Fruit fly (Drosophila melanogaster) whole organism, prepupa: Measurements from ENCODE around the gene sog.

Experiments used
- Blimp-1 ChIP-seq: fragments of 200-800 bp; sonication (Bioruptor generic); optimal IDR thresholded peaks from 3 replicates; lab custom pipeline; 2017; ENCODE audit warnings: missing biosample characterization, missing genetic modification characterization, mild to moderate bottlenecking, moderate library complexity, missing genetic modification reagents
- CG10631 ChIP-seq: fragments of 200-800 bp; sonication (Bioruptor generic); optimal IDR thresholded peaks from 2 replicates; lab custom pipeline; 2016; ENCODE audit warnings: missing biosample characterization, missing genetic modification characterization
- CG10669 ChIP-seq: fragments of 200-800 bp; sonication (Bioruptor generic); optimal IDR thresholded peaks from 3 replicates; lab custom pipeline; 2018; ENCODE audit warnings: missing biosample characterization, mild to moderate bottlenecking, missing genetic modification characterization, moderate library complexity
- CG11294 ChIP-seq: fragments of 200-800 bp; sonication (Bioruptor generic); IDR thresholded peaks from 2 replicates; pipeline ENCODE4 v1.3.6; 2022; ENCODE audit warnings: missing biosample characterization, missing genetic modification characterization
- CG11762 ChIP-seq: fragments of 200-800 bp; sonication (Bioruptor generic); optimal IDR thresholded peaks from 3 replicates; lab custom pipeline; 2016; ENCODE audit warnings: missing biosample characterization, missing genetic modification characterization; ENCODE audit not compliant: insufficient read depth
- CG15336 ChIP-seq: fragments of 200-800 bp; sonication (Bioruptor generic); IDR thresholded peaks from 2 replicates; pipeline ENCODE4 v1.3.6; 2022; ENCODE audit warnings: missing biosample characterization, missing genetic modification characterization
- CG1621 ChIP-seq: fragments of 200-800 bp; sonication (Bioruptor generic); optimal IDR thresholded peaks from 3 replicates; lab custom pipeline; 2018; ENCODE audit warnings: missing biosample characterization, mild to moderate bottlenecking, missing genetic modification characterization
- CG16779 ChIP-seq: fragments of 200-800 bp; sonication (Bioruptor generic); optimal IDR thresholded peaks from 3 replicates; lab custom pipeline; 2017; ENCODE audit warnings: missing biosample characterization, mild to moderate bottlenecking, missing genetic modification characterization
- CG3032 ChIP-seq: fragments of 200-800 bp; optimal IDR thresholded peaks from 2 replicates; lab custom pipeline; 2019; ENCODE audit warnings: missing biosample characterization, mild to moderate bottlenecking, missing genetic modification characterization, moderate library complexity
- CG31627 ChIP-seq: fragments of 200-800 bp; sonication (Bioruptor generic); optimal IDR thresholded peaks from 3 replicates; lab custom pipeline; 2016; ENCODE audit warnings: missing biosample characterization, missing genetic modification characterization
- CG34406 ChIP-seq: fragments of 200-800 bp; sonication (Bioruptor generic); optimal IDR thresholded peaks from 3 replicates; lab custom pipeline; 2016; ENCODE audit warnings: missing biosample characterization, missing genetic modification characterization
- CG3919 ChIP-seq: fragments of 200-800 bp; sonication (Bioruptor generic); optimal IDR thresholded peaks from 3 replicates; lab custom pipeline; 2016; ENCODE audit warnings: missing biosample characterization, missing genetic modification characterization
- CG4318 ChIP-seq: fragments of 200-800 bp; sonication (Bioruptor generic); optimal IDR thresholded peaks from 3 replicates; lab custom pipeline; 2017; ENCODE audit warnings: missing biosample characterization, mild to moderate bottlenecking, missing genetic modification characterization
- CG6163 ChIP-seq: fragments of 200-800 bp; sonication (Bioruptor generic); IDR thresholded peaks from 3 replicates; pipeline ENCODE4 v1.3.6; 2022; ENCODE audit warnings: missing biosample characterization, missing genetic modification characterization
- CG6276 ChIP-seq: fragments of 200-800 bp; sonication (Bioruptor generic); optimal IDR thresholded peaks from 2 replicates; lab custom pipeline; 2017; ENCODE audit warnings: missing biosample characterization, mild to moderate bottlenecking, missing genetic modification characterization
- CG6792 ChIP-seq: fragments of 200-800 bp; sonication (Bioruptor generic); optimal IDR thresholded peaks from 3 replicates; lab custom pipeline; 2016; ENCODE audit warnings: missing biosample characterization, missing genetic modification characterization
- CG6808 ChIP-seq: fragments of 200-800 bp; sonication (Bioruptor generic); optimal IDR thresholded peaks from 3 replicates; lab custom pipeline; 2017; ENCODE audit warnings: missing biosample characterization, missing genetic modification characterization, mild to moderate bottlenecking, moderate library complexity, missing genetic modification reagents
- CG6854 ChIP-seq: fragments of 200-800 bp; sonication (Bioruptor generic); optimal IDR thresholded peaks from 2 replicates; lab custom pipeline; 2017; ENCODE audit warnings: missing biosample characterization, mild to moderate bottlenecking, missing genetic modification characterization
- CG7368 ChIP-seq: fragments of 200-800 bp; sonication (Bioruptor generic); optimal IDR thresholded peaks from 3 replicates; lab custom pipeline; 2016; ENCODE audit warnings: missing biosample characterization, missing genetic modification characterization
- CG8119 ChIP-seq: fragments of 200-800 bp; sonication (Bioruptor generic); IDR thresholded peaks from 3 replicates; pipeline ENCODE4 v1.3.6; 2022; ENCODE audit warnings: missing biosample characterization, missing genetic modification characterization
- CG8319 ChIP-seq: fragments of 200-800 bp; sonication (Bioruptor generic); optimal IDR thresholded peaks from 3 replicates; lab custom pipeline; 2016; ENCODE audit warnings: missing biosample characterization, missing genetic modification characterization
- CG8632 ChIP-seq: fragments of 200-800 bp; sonication (Bioruptor generic); optimal IDR thresholded peaks from 3 replicates; lab custom pipeline; 2016; ENCODE audit warnings: missing biosample characterization, missing genetic modification characterization
- CG9139 ChIP-seq: fragments of 200-800 bp; sonication (Bioruptor generic); optimal IDR thresholded peaks from 3 replicates; lab custom pipeline; 2017; ENCODE audit warnings: missing biosample characterization, mild to moderate bottlenecking, missing genetic modification characterization
- Eip75B ChIP-seq: fragments of 200-800 bp; sonication (Bioruptor generic); optimal IDR thresholded peaks from 3 replicates; lab custom pipeline; 2016; ENCODE audit warnings: missing biosample characterization, missing genetic modification characterization
- Eip78C ChIP-seq: fragments of 200-800 bp; sonication (Bioruptor generic); peaks from one replicate; lab custom pipeline; 2016; ENCODE audit warnings: missing biosample characterization, missing genetic modification characterization
- Eip93F ChIP-seq: fragments of 200-800 bp; sonication (Bioruptor generic); optimal IDR thresholded peaks from 2 replicates; lab custom pipeline; 2016; ENCODE audit warnings: missing biosample characterization, mild to moderate bottlenecking, missing genetic modification characterization
- Ets21C ChIP-seq: fragments of 200-800 bp; sonication (Bioruptor generic); optimal IDR thresholded peaks from 3 replicates; lab custom pipeline; 2016; ENCODE audit warnings: missing biosample characterization, missing genetic modification characterization
- Gug ChIP-seq: fragments of 200-800 bp; sonication (Bioruptor generic); IDR thresholded peaks from 2 replicates; pipeline ENCODE4 v1.3.6; 2022; ENCODE audit warnings: missing biosample characterization, missing genetic modification characterization
- Hr39 ChIP-seq: fragments of 200-800 bp; sonication (Bioruptor generic); optimal IDR thresholded peaks from 2 replicates; lab custom pipeline; 2016; ENCODE audit warnings: missing biosample characterization, missing genetic modification characterization
- Lpt ChIP-seq: fragments of 200-800 bp; sonication (Bioruptor generic); optimal IDR thresholded peaks from 3 replicates; lab custom pipeline; 2016; ENCODE audit warnings: missing biosample characterization, missing genetic modification characterization
- Met ChIP-seq: fragments of 200-800 bp; sonication (Bioruptor generic); optimal IDR thresholded peaks from 3 replicates; lab custom pipeline; 2016; ENCODE audit warnings: missing biosample characterization, missing genetic modification characterization
- OdsH ChIP-seq: fragments of 200-800 bp; sonication (Bioruptor generic); optimal IDR thresholded peaks from 3 replicates; lab custom pipeline; 2016; ENCODE audit warnings: missing biosample characterization, missing genetic modification characterization
- Sox102F ChIP-seq: fragments of 200-800 bp; sonication (Bioruptor generic); optimal IDR thresholded peaks from 2 replicates; lab custom pipeline; 2016; ENCODE audit warnings: missing biosample characterization, mild to moderate bottlenecking, missing genetic modification characterization
- Sox14 ChIP-seq: fragments of 200-800 bp; sonication (Bioruptor generic); optimal IDR thresholded peaks from 3 replicates; lab custom pipeline; 2016; ENCODE audit warnings: missing biosample characterization, missing genetic modification characterization
- Sox15 ChIP-seq: fragments of 200-800 bp; sonication (Bioruptor generic); optimal IDR thresholded peaks from 3 replicates; lab custom pipeline; 2016; ENCODE audit warnings: missing biosample characterization, missing genetic modification characterization
- achi ChIP-seq: fragments of 200-800 bp; sonication (Bioruptor generic); optimal IDR thresholded peaks from 3 replicates; lab custom pipeline; 2016; ENCODE audit warnings: missing biosample characterization, missing genetic modification characterization
- acj6 ChIP-seq: fragments of 200-800 bp; sonication (Bioruptor generic); optimal IDR thresholded peaks from 3 replicates; lab custom pipeline; 2016; ENCODE audit warnings: missing biosample characterization, missing genetic modification characterization
- dac ChIP-seq: fragments of 200-800 bp; sonication (Bioruptor generic); optimal IDR thresholded peaks from 2 replicates; lab custom pipeline; 2017; ENCODE audit warnings: missing biosample characterization, mild to moderate bottlenecking, missing genetic modification characterization
- dsx ChIP-seq: fragments of 200-800 bp; optimal IDR thresholded peaks from 3 replicates; lab custom pipeline; 2019; ENCODE audit warnings: missing biosample characterization, mild to moderate bottlenecking, missing genetic modification characterization, moderate library complexity; ENCODE audit not compliant: poor library complexity, severe bottlenecking
- eg ChIP-seq: fragments of 200-800 bp; sonication (Bioruptor generic); IDR thresholded peaks from 3 replicates; pipeline ENCODE4 v1.3.6; 2022; ENCODE audit warnings: missing biosample characterization, missing genetic modification characterization
- esn ChIP-seq: fragments of 200-800 bp; sonication (Bioruptor generic); optimal IDR thresholded peaks from 2 replicates; lab custom pipeline; 2016; ENCODE audit warnings: missing biosample characterization, mild to moderate bottlenecking, missing genetic modification characterization, moderate library complexity
- fd59A ChIP-seq: fragments of 200-800 bp; sonication (Bioruptor generic); optimal IDR thresholded peaks from 2 replicates; lab custom pipeline; 2017; ENCODE audit warnings: missing biosample characterization, mild to moderate bottlenecking, missing genetic modification characterization, missing genetic modification reagents
- fd85E ChIP-seq: fragments of 200-800 bp; sonication (Bioruptor generic); optimal IDR thresholded peaks from 3 replicates; lab custom pipeline; 2016; ENCODE audit warnings: missing biosample characterization, missing genetic modification characterization
- lz ChIP-seq: fragments of 200-800 bp; sonication (Bioruptor generic); optimal IDR thresholded peaks from 3 replicates; lab custom pipeline; 2016; ENCODE audit warnings: missing biosample characterization, missing genetic modification characterization
- pdm3 ChIP-seq: fragments of 200-800 bp; sonication (Bioruptor generic); optimal IDR thresholded peaks from 3 replicates; lab custom pipeline; 2016; ENCODE audit warnings: missing biosample characterization, missing genetic modification characterization
- spab ChIP-seq: fragments of 200-800 bp; sonication (Bioruptor generic); optimal IDR thresholded peaks from 2 replicates; lab custom pipeline; 2017; ENCODE audit warnings: missing biosample characterization, mild to moderate bottlenecking, missing genetic modification characterization, missing genetic modification reagents
- ss ChIP-seq, 2 experiments: fragments of 200-800 bp; sonication (Bioruptor generic); optimal IDR thresholded peaks; 2 replicates in 1 of 2; 3 replicates in 1 of 2; lab custom pipeline; 2017 to 2018; ENCODE audit warnings: mild to moderate bottlenecking in 2 of 2, missing biosample characterization in 2 of 2, missing genetic modification characterization in 2 of 2, moderate library complexity in 1 of 2
- svp ChIP-seq: fragments of 200-800 bp; sonication (Bioruptor generic); peaks from one replicate; lab custom pipeline; 2016; ENCODE audit warnings: missing biosample characterization, missing genetic modification characterization
- topi ChIP-seq: fragments of 200-800 bp; sonication (Bioruptor generic); optimal IDR thresholded peaks from 3 replicates; lab custom pipeline; 2016; ENCODE audit warnings: missing biosample characterization, missing genetic modification characterization
- vri ChIP-seq: fragments of 200-800 bp; sonication (Bioruptor generic); optimal IDR thresholded peaks from 3 replicates; lab custom pipeline; 2016; ENCODE audit warnings: missing biosample characterization, mild to moderate bottlenecking, missing genetic modification characterization

The sog gene

DNA sequence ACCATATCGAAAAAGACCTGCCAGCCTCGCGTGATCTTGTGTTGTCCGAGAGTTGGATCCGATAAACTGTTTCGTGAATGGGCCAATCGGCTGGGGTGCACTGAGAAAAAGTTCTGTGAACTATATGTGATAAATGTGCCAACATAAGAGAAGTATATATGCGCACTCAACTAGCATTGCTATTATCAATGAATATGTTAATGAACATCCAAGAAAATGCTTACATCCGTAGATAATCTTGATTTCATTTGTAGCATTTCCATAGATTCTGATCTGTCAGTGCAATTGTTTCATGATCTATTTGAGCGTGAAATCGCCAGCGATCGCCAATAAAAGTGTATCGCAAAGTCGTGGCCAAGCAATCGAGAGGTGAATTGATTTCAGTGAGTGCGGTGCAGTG is 31.9 kb downstream of the sog start (continued):
- TF ChIP-seq CG11762, result no peak
- TF ChIP-seq CG10669, result no peak
- TF ChIP-seq CG7368 (GFP tag; lab: Kevin White, UChicago), result no peak
- TF ChIP-seq CG11294 (GFP tag; lab: Robert Waterston, UW), result no peak
- TF ChIP-seq CG15336, result peak; percentile 52; the same call in 1 of the 2 replicates
- TF ChIP-seq CG16779 (tag; lab: Kevin White, UChicago), result no peak
- no peak for TF ChIP-seq Sox15 (GFP tag; lab: Kevin White, UChicago)

dm6 chrX:15599697-15600096 is 33.5 kb downstream of the sog start:
- TF ChIP-seq CG3032 (tag; lab: Kevin White, UChicago), result no peak
- TF ChIP-seq esn (GFP tag; lab: Kevin White, UChicago), result peak; percentile 14
- peak; percentile 17 for TF ChIP-seq acj6 (GFP tag; lab: Kevin White, UChicago)
- TF ChIP-seq Hr39 (GFP tag; lab: Kevin White, UChicago), result peak; percentile 35
- TF ChIP-seq CG10631, result no peak
- peak; percentile 79 for TF ChIP-seq Eip78C (GFP tag; lab: Kevin White, UChicago)
- TF ChIP-seq CG7368 (GFP tag; lab: Kevin White, UChicago), result no peak
- peak; percentile 61 for TF ChIP-seq CG8119 (GFP tag; lab: Robert Waterston, UW)
- no peak for TF ChIP-seq CG6854 (GFP tag; lab: Kevin White, UChicago)
- TF ChIP-seq CG11762, result peak; percentile 6
- TF ChIP-seq CG6792 (GFP tag; lab: Kevin White, UChicago), result no peak
- peak; percentile 14 for TF ChIP-seq CG8319 (GFP tag; lab: Kevin White, UChicago)
- TF ChIP-seq dsx, result no peak
- no peak for TF ChIP-seq dac (GFP tag; lab: Kevin White, UChicago)
- peak; percentile 29 for TF ChIP-seq lz
- no peak for TF ChIP-seq spab (GFP tag; lab: Kevin White, UChicago)
- TF ChIP-seq vri, result no peak
- no peak for TF ChIP-seq Blimp-1 (GFP tag; lab: Kevin White, UChicago)
- TF ChIP-seq eg (GFP tag; lab: Robert Waterston, UW), result peak; percentile 77
- no peak for TF ChIP-seq CG11294 (GFP tag; lab: Robert Waterston, UW)
- TF ChIP-seq Gug (GFP tag; lab: Robert Waterston, UW), result no peak; the same call in 1 of the 2 replicates
- peak; percentile 24 for TF ChIP-seq Met (GFP tag; lab: Kevin White, UChicago)
- peak; percentile 21 for TF ChIP-seq Lpt (GFP tag; lab: Kevin White, UChicago)
- TF ChIP-seq Eip75B (GFP tag; lab: Kevin White, UChicago), result no peak
- TF ChIP-seq Sox15 (GFP tag; lab: Kevin White, UChicago), result no peak
- peak; percentile 25 for TF ChIP-seq CG3919 (GFP tag; lab: Kevin White, UChicago)
- no peak for TF ChIP-seq achi (GFP tag; lab: Kevin White, UChicago)
- TF ChIP-seq CG15336, result peak; percentile 78
- TF ChIP-seq fd59A (GFP tag; lab: Kevin White, UChicago), result no peak
- no peak for TF ChIP-seq CG1621
- TF ChIP-seq Eip93F (GFP tag; lab: Kevin White, UChicago), result no peak
- TF ChIP-seq OdsH (GFP tag; lab: Kevin White, UChicago), result peak; percentile 36
- TF ChIP-seq CG34406 (GFP tag; lab: Kevin White, UChicago), result no peak
- no peak for TF ChIP-seq ss (GFP tag; optimal IDR thresholded peaks at IDR 0.05; lab: Kevin White, UChicago)
- peak; percentile 65 for TF ChIP-seq svp (GFP tag; lab: Kevin White, UChicago)
- no peak for TF ChIP-seq Sox14
- TF ChIP-seq topi (GFP tag; lab: Kevin White, UChicago), result peak; percentile 11
- TF ChIP-seq Sox102F (GFP tag; lab: Kevin White, UChicago), result no peak
- no peak for TF ChIP-seq Ets21C
- no peak for TF ChIP-seq CG6808
- TF ChIP-seq CG6163, result peak; percentile 48; the same call in 2 of the 3 replicates
- no peak for TF ChIP-seq CG4318 (GFP tag; lab: Kevin White, UChicago)
- no peak for TF ChIP-seq fd85E
- TF ChIP-seq pdm3 (GFP tag; lab: Kevin White, UChicago), result peak; percentile 47
- TF ChIP-seq CG8632 (GFP tag; lab: Kevin White, UChicago), result no peak
- TF ChIP-seq CG6276 (GFP tag; lab: Kevin White, UChicago), result peak; percentile 59
- TF ChIP-seq CG31627 (GFP tag; lab: Kevin White, UChicago), result peak; percentile 2
- no peak for TF ChIP-seq CG9139 (GFP tag; lab: Kevin White, UChicago)
